Worm (Caenorhabditis elegans) whole organism, L4 larva: Measurements from ENCODE around the gene spe-43.

Experiments
- D1046.2 ChIP-seq: fragments of 200-800 bp; sonication (Bioruptor generic); IDR thresholded peaks from 2 replicates; pipeline ENCODE4 v1.3.6; 2022; ENCODE audit warnings: missing genetic modification characterization, missing compliant biosample characterization
- F10B5.3 ChIP-seq: sonication (generic microtip); optimal IDR thresholded peaks from 2 replicates; lab custom pipeline; 2016; ENCODE audit warnings: mild to moderate bottlenecking, missing genetic modification characterization, missing compliant biosample characterization
- F49E8.2 ChIP-seq: sonication (generic microtip); optimal IDR thresholded peaks from 2 replicates; lab custom pipeline; 2016; ENCODE audit warnings: missing compliant biosample characterization, mild to moderate bottlenecking, missing genetic modification characterization, borderline replicate concordance
- T20F7.1 ChIP-seq: fragments of 200-800 bp; sonication (Bioruptor generic); optimal IDR thresholded peaks from 2 replicates; lab custom pipeline; 2018; ENCODE audit warnings: mild to moderate bottlenecking, missing genetic modification characterization, missing compliant biosample characterization
- T26A8.4 ChIP-seq: fragments of 200-800 bp; sonication (Bioruptor generic); IDR thresholded peaks from 2 replicates; pipeline ENCODE4 v1.3.6; 2022; ENCODE audit warnings: missing genetic modification characterization, missing compliant biosample characterization
- Y75B8A.6 ChIP-seq: fragments of 200-800 bp; sonication (Bioruptor generic); IDR thresholded peaks from 2 replicates; pipeline ENCODE4 v1.3.6; 2022; ENCODE audit warnings: missing genetic modification reagents, missing genetic modification characterization, missing compliant biosample characterization
- aly-2 ChIP-seq: sonication (generic microtip); optimal IDR thresholded peaks from 2 replicates; lab custom pipeline; 2018; ENCODE audit warnings: missing biosample characterization, missing genetic modification characterization
- attf-4 ChIP-seq: sonication (generic microtip); optimal IDR thresholded peaks from 3 replicates; lab custom pipeline; 2017; ENCODE audit warnings: missing biosample characterization, missing genetic modification characterization
- ceh-20 ChIP-seq: fragments of 200-800 bp; sonication (Bioruptor generic); IDR thresholded peaks from 2 replicates; pipeline ENCODE4 v1.3.6; 2022; ENCODE audit warnings: missing genetic modification reagents, missing genetic modification characterization, missing compliant biosample characterization
- ceh-28 ChIP-seq: fragments of 150-350 bp; optimal IDR thresholded peaks from 2 replicates; lab custom pipeline; 2014; ENCODE audit warnings: missing biosample characterization, missing genetic modification reagents, missing genetic modification characterization
- ces-1 ChIP-seq: fragments of 150-350 bp; sonication (generic microtip); optimal IDR thresholded peaks from 4 replicates; lab custom pipeline; 2014; ENCODE audit warnings: missing biosample characterization, missing genetic modification reagents, missing genetic modification characterization
- cey-2 ChIP-seq: sonication (generic microtip); optimal IDR thresholded peaks from 3 replicates; lab custom pipeline; 2017; ENCODE audit warnings: missing genetic modification characterization, mild to moderate bottlenecking, missing compliant biosample characterization, antibody characterized with exemption, borderline replicate concordance; ENCODE audit not compliant: insufficient read depth
- daf-12 ChIP-seq: fragments of 150-350 bp; optimal IDR thresholded peaks from 2 replicates; lab custom pipeline; 2014; ENCODE audit warnings: missing biosample characterization, missing genetic modification reagents, missing genetic modification characterization
- daf-16 ChIP-seq, 3 experiments: sonication (generic microtip); optimal IDR thresholded peaks; 2 replicates each; lab custom pipeline; 2016 to 2017; ENCODE audit warnings: missing genetic modification characterization in 3 of 3, missing genetic modification reagents in 3 of 3, mild to moderate bottlenecking in 2 of 3, missing compliant biosample characterization in 2 of 3, missing biosample characterization in 1 of 3, moderate library complexity in 1 of 3
- dmd-6 ChIP-seq: fragments of 200-800 bp; sonication (Bioruptor generic); IDR thresholded peaks from 2 replicates; pipeline ENCODE4 v1.3.6; 2022; ENCODE audit warnings: missing genetic modification reagents, missing genetic modification characterization, missing compliant biosample characterization
- dpl-1 ChIP-seq: fragments of 150-350 bp; optimal IDR thresholded peaks from 2 replicates; lab custom pipeline; 2014; ENCODE audit warnings: missing biosample characterization, missing genetic modification reagents, missing genetic modification characterization
- duxl-1 ChIP-seq: sonication (generic microtip); optimal IDR thresholded peaks from 2 replicates; lab custom pipeline; 2016; ENCODE audit warnings: mild to moderate bottlenecking, missing genetic modification characterization, moderate library complexity, missing compliant biosample characterization; ENCODE audit not compliant: poor library complexity
- dve-1 ChIP-seq: sonication (generic microtip); optimal IDR thresholded peaks from 2 replicates; lab custom pipeline; 2017; ENCODE audit warnings: antibody characterized with exemption, mild to moderate bottlenecking, missing genetic modification characterization, missing compliant biosample characterization; ENCODE audit not compliant: insufficient read depth
- egl-27 ChIP-seq: sonication (generic microtip); optimal IDR thresholded peaks from 3 replicates; lab custom pipeline; 2017; ENCODE audit warnings: missing biosample characterization, missing genetic modification reagents, missing genetic modification characterization
- gei-8 ChIP-seq: fragments of 200-800 bp; sonication (Bioruptor generic); optimal IDR thresholded peaks from 2 replicates; lab custom pipeline; 2018; ENCODE audit warnings: mild to moderate bottlenecking, missing genetic modification characterization, missing compliant biosample characterization
- hlh-11 ChIP-seq: fragments of 200-800 bp; sonication (Bioruptor generic); optimal IDR thresholded peaks from 2 replicates; lab custom pipeline; 2018; ENCODE audit warnings: mild to moderate bottlenecking, missing genetic modification characterization, missing compliant biosample characterization
- hmg-1.1 ChIP-seq: fragments of 200-800 bp; sonication (Bioruptor generic); IDR thresholded peaks from 2 replicates; pipeline ENCODE4 v1.3.6; 2022; ENCODE audit warnings: missing genetic modification reagents, missing genetic modification characterization, missing compliant biosample characterization
- lin-38 ChIP-seq: fragments of 200-800 bp; sonication (Bioruptor generic); IDR thresholded peaks from 2 replicates; pipeline ENCODE4 v1.3.6; 2022; ENCODE audit warnings: missing genetic modification reagents, missing genetic modification characterization, missing compliant biosample characterization
- mdt-29 ChIP-seq: fragments of 200-800 bp; sonication (Bioruptor generic); IDR thresholded peaks from 2 replicates; pipeline ENCODE4 v1.3.6; 2022; ENCODE audit warnings: missing genetic modification reagents, missing genetic modification characterization, missing compliant biosample characterization
- nhr-10 ChIP-seq: fragments of 150-350 bp; optimal IDR thresholded peaks from 2 replicates; lab custom pipeline; 2014; ENCODE audit warnings: missing biosample characterization, missing genetic modification characterization
- nhr-102 ChIP-seq: sonication (generic microtip); optimal IDR thresholded peaks from 2 replicates; lab custom pipeline; 2016; ENCODE audit warnings: mild to moderate bottlenecking, missing genetic modification characterization, moderate library complexity, missing compliant biosample characterization
- nhr-11 ChIP-seq: fragments of 150-350 bp; optimal IDR thresholded peaks from 2 replicates; lab custom pipeline; 2014; ENCODE audit warnings: missing biosample characterization, missing genetic modification characterization
- nhr-237 ChIP-seq: sonication (generic microtip); optimal IDR thresholded peaks from 2 replicates; lab custom pipeline; 2017; ENCODE audit warnings: missing biosample characterization, missing genetic modification characterization
- nhr-25 ChIP-seq: sonication (generic microtip); optimal IDR thresholded peaks from 2 replicates; lab custom pipeline; 2017; ENCODE audit warnings: missing genetic modification characterization, mild to moderate bottlenecking, missing compliant biosample characterization, antibody characterized with exemption, moderate library complexity, borderline replicate concordance; ENCODE audit not compliant: insufficient read depth
- nhr-28 ChIP-seq: fragments of 150-350 bp; optimal IDR thresholded peaks from 2 replicates; lab custom pipeline; 2014; ENCODE audit warnings: missing biosample characterization, missing genetic modification characterization
- nhr-41 ChIP-seq: fragments of 200-800 bp; sonication (Bioruptor generic); IDR thresholded peaks from 2 replicates; pipeline ENCODE4 v1.3.6; 2022; ENCODE audit warnings: missing genetic modification reagents, missing genetic modification characterization, missing compliant biosample characterization
- nhr-6 ChIP-seq: fragments of 150-350 bp; optimal IDR thresholded peaks from 2 replicates; lab custom pipeline; 2014; ENCODE audit warnings: missing biosample characterization, missing genetic modification characterization
- pqm-1 ChIP-seq: sonication (generic microtip); optimal IDR thresholded peaks from 2 replicates; lab custom pipeline; 2017; ENCODE audit warnings: missing biosample characterization, missing genetic modification characterization
- sdz-12 ChIP-seq: fragments of 200-800 bp; sonication (Bioruptor generic); optimal IDR thresholded peaks from 2 replicates; lab custom pipeline; 2018; ENCODE audit warnings: mild to moderate bottlenecking, missing genetic modification characterization, missing compliant biosample characterization
- skn-1 ChIP-seq: fragments of 150-350 bp; optimal IDR thresholded peaks from 2 replicates; lab custom pipeline; 2014; ENCODE audit warnings: missing biosample characterization, missing genetic modification characterization
- spr-1 ChIP-seq: sonication (generic microtip); optimal IDR thresholded peaks from 2 replicates; lab custom pipeline; 2016; ENCODE audit warnings: mild to moderate bottlenecking, missing genetic modification characterization, missing compliant biosample characterization
- spr-3 ChIP-seq: fragments of 200-800 bp; sonication (Bioruptor generic); optimal IDR thresholded peaks from 2 replicates; lab custom pipeline; 2018; ENCODE audit warnings: mild to moderate bottlenecking, missing genetic modification characterization, missing compliant biosample characterization
- tra-1 ChIP-seq: fragments of 200-800 bp; sonication (Bioruptor generic); IDR thresholded peaks from 2 replicates; pipeline ENCODE4 v1.3.6; 2022; ENCODE audit warnings: missing genetic modification reagents, missing genetic modification characterization, missing compliant biosample characterization
- unc-130 ChIP-seq: sonication (generic microtip); optimal IDR thresholded peaks from 2 replicates; lab custom pipeline; 2016; ENCODE audit warnings: missing genetic modification reagents, missing genetic modification characterization, missing compliant biosample characterization
- zag-1 ChIP-seq: fragments of 150-350 bp; optimal IDR thresholded peaks from 2 replicates; lab custom pipeline; 2014; ENCODE audit warnings: missing biosample characterization, missing genetic modification characterization
- zfp-3 ChIP-seq: fragments of 200-800 bp; sonication (Bioruptor generic); conservative IDR thresholded peaks from 2 replicates; pipeline ENCODE4 v1.3.6; 2022; ENCODE audit warnings: missing genetic modification reagents, missing genetic modification characterization, missing compliant biosample characterization
- ztf-7 ChIP-seq: fragments of 150-350 bp; optimal IDR thresholded peaks from 2 replicates; lab custom pipeline; 2014; ENCODE audit warnings: missing biosample characterization, missing genetic modification characterization

The spe-43 gene

DNA sequence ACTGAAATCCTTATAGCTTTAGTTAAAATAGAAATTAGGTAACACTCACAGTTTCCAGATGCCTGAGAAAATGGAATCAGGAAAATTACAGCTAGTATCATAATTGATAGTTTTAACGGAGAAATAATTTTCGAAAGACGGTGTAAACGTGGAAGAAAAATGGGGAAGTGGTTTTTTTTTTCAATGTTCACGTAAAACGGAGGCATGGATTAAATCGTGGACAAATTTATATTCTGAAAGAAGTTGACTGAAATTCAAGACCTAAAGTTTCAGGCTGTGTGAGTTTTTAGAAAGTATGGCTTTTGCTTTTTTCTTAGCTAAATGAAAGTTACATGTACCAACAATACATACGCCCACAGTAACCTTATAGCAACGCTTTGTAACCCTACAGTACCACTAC is at the start of gene spe-43:
Gene spe-43 (minus strand): TSS at position 101 of the 400 bp plus-strand sequence.
- TF ChIP-seq zfp-3: no peak
- TF ChIP-seq spr-3 (GFP tag; lab: Kevin White, UChicago): no peak
- TF ChIP-seq nhr-10 (tag; lab: Kevin White, UChicago): no peak
- no peak for TF ChIP-seq ztf-7 (tag; lab: Kevin White, UChicago)
- no peak for TF ChIP-seq nhr-11 (tag; lab: Kevin White, UChicago)
- TF ChIP-seq Y75B8A.6: no peak
- TF ChIP-seq egl-27 (tag; lab: Kevin White, UChicago): no peak
- no peak for TF ChIP-seq nhr-25 (tag; lab: Kevin White, UChicago)
- TF ChIP-seq skn-1 (tag; lab: Kevin White, UChicago): no peak
- TF ChIP-seq sdz-12 (GFP tag; lab: Kevin White, UChicago): no peak
- TF ChIP-seq nhr-41 (GFP tag; lab: Robert Waterston, UW): no peak
- no peak for TF ChIP-seq nhr-6 (tag; lab: Kevin White, UChicago)
- TF ChIP-seq tra-1 (GFP tag; lab: Robert Waterston, UW): no peak
- TF ChIP-seq zag-1 (tag; lab: Kevin White, UChicago): no peak
- no peak for TF ChIP-seq dmd-6 (GFP tag; lab: Robert Waterston, UW)
- no peak for TF ChIP-seq attf-4 (tag; lab: Kevin White, UChicago)
- TF ChIP-seq, all 104 proteins: peak for 0

DNA sequence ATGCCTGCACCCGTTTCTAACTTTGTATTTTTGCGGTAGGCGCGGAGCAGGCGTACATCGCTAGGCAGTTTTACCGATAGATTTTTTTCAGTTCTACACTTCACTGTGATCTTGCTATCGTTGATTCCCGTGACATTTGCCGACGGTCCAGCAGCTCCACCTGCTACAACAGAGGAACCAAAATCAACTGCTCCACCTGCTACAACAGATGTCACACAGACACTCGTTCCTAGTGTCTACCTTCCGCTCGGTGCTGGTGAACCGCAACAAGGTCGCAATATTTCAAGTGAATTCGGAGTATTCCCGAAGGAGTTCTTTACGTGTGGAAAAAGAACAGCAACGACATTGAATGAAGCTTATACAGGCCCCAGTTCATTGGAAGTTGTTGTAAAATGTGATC is 47.9 kb upstream of the spe-43 start:
- TF ChIP-seq ces-1 (GFP tag; lab: Kevin White, UChicago): no peak
- TF ChIP-seq lin-38: no peak
- no peak for TF ChIP-seq duxl-1 (tag; lab: Kevin White, UChicago)
- no peak for TF ChIP-seq nhr-102 (tag; lab: Kevin White, UChicago)
- no peak for TF ChIP-seq nhr-28 (tag; lab: Kevin White, UChicago)
- no peak for TF ChIP-seq D1046.2 (GFP tag; lab: Robert Waterston, UW)
- no peak for TF ChIP-seq pqm-1
- no peak for TF ChIP-seq T26A8.4 (GFP tag; lab: Robert Waterston, UW)
- TF ChIP-seq daf-16 (GFP tag; optimal IDR thresholded peaks at IDR 0.05; lab: Kevin White, UChicago): no peak
- no peak for TF ChIP-seq daf-16 (tag; optimal IDR thresholded peaks at IDR 0.05; lab: Kevin White, UChicago)
- no peak for TF ChIP-seq hmg-1.1
- TF ChIP-seq mdt-29 (GFP tag; lab: Robert Waterston, UW): no peak

DNA sequence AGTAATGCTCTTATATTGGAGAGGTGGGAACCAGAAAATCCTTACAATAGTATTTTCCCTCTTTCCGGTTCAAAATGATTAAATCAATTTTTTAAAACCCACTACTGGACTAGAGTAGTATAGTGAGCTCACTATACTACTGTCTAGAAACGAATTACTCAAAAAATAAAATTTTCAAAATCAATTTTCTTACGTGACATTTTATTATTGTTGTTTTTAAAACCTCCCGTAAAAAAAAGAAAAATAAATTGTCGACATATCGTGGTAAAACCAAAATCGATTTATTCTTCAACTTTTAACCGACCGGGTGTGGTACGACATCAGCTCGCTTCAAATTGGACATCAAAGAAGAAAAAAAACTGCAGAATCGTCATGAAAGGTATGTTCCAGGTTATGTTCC is 47.3 kb upstream of the spe-43 start, which contains the start of gene F58D2.2:
Gene F58D2.2 (plus strand): TSS at position 301 of the 400 bp plus-strand sequence.
- TF ChIP-seq gei-8 (GFP tag; lab: Kevin White, UChicago) (no peak), ceh-20 (GFP tag; lab: Robert Waterston, UW) (no peak), dpl-1 (GFP tag; lab: Kevin White, UChicago) (no peak), unc-130 (GFP tag; lab: Kevin White, UChicago) (no peak), attf-4 (tag; lab: Kevin White, UChicago) (no peak), hlh-11 (tag; lab: Kevin White, UChicago) (no peak), daf-12 (tag; lab: Kevin White, UChicago) (no peak), F10B5.3 (tag; lab: Kevin White, UChicago) (no peak), cey-2 (no peak)

DNA sequence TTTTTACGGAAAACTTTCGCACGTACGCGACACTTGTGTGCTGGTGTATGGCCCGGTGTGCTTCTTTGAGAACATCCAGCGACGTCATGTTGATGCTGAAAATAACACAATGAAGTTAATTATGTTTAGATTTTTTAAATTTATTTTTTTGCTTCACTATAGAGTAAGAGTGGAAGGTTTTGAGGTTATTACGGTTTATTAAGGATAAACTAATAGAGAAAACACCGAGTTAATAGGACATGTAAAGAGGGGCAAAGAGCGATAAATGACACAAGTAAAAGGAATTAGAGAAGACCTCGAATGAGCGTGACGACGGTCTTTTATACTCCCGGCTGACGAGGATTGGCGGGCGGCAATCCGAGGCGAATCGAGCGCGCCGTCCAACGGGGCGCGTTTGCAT is 46.8 kb upstream of the spe-43 start, which contains the start of gene F58D2.4:
Gene F58D2.4 (minus strand): TSS at position 101 of the 400 bp plus-strand sequence.
- TF ChIP-seq F49E8.2 (tag; lab: Kevin White, UChicago) (no peak), daf-16 (GFP tag; optimal IDR thresholded peaks at IDR 0.05; lab: Kevin White, UChicago) (no peak), daf-16 (tag; optimal IDR thresholded peaks at IDR 0.05; lab: Kevin White, UChicago) (no peak), nhr-11 (tag; lab: Kevin White, UChicago) (no peak), aly-2 (tag; lab: Kevin White, UChicago) (no peak), nhr-28 (tag; lab: Kevin White, UChicago) (no peak), dve-1 (tag; lab: Kevin White, UChicago) (no peak), spr-1 (tag; lab: Kevin White, UChicago) (no peak), nhr-237 (no peak), T20F7.1 (GFP tag; lab: Kevin White, UChicago) (no peak), ceh-28 (tag; lab: Kevin White, UChicago) (no peak)
- TF ChIP-seq, all 104 proteins: peak for 0
